Fruit fly (Drosophila melanogaster) whole organism, embryonic: ENCODE results near the gene Cpr30B.

Experiments
- B-H2 ChIP-seq: fragments of 200-800 bp; sonication (Bioruptor generic); optimal IDR thresholded peaks from 2 replicates; lab custom pipeline; 2018; ENCODE audit warnings: missing biosample characterization, mild to moderate bottlenecking, missing genetic modification characterization
- CG12219 ChIP-seq: fragments of 200-800 bp; sonication (Bioruptor generic); optimal IDR thresholded peaks from 3 replicates; lab custom pipeline; 2018; ENCODE audit warnings: missing biosample characterization, mild to moderate bottlenecking, missing genetic modification characterization
- CG14014 ChIP-seq: fragments of 200-800 bp; sonication (Bioruptor generic); IDR thresholded peaks from 2 replicates; pipeline ENCODE4 v1.3.6; 2022; ENCODE audit warnings: missing biosample characterization, missing genetic modification characterization
- CG14965 ChIP-seq: fragments of 200-800 bp; sonication (Bioruptor generic); optimal IDR thresholded peaks from 2 replicates; lab custom pipeline; 2016; ENCODE audit warnings: missing biosample characterization, missing genetic modification characterization, borderline replicate concordance
- CG15479 ChIP-seq: fragments of 200-800 bp; sonication (Bioruptor generic); optimal IDR thresholded peaks from 3 replicates; lab custom pipeline; 2019; ENCODE audit warnings: missing biosample characterization, mild to moderate bottlenecking, missing genetic modification characterization, moderate library complexity
- CG16779 ChIP-seq: fragments of 200-800 bp; sonication (Bioruptor generic); IDR thresholded peaks from 2 replicates; pipeline ENCODE4 v1.3.6; 2022; ENCODE audit warnings: missing biosample characterization, missing genetic modification characterization
- CG17328 ChIP-seq: fragments of 200-800 bp; sonication (Bioruptor generic); IDR thresholded peaks from 2 replicates; pipeline ENCODE4 v1.3.6; 2022; ENCODE audit warnings: missing biosample characterization, missing genetic modification characterization
- CG17829 ChIP-seq: fragments of 200-800 bp; optimal IDR thresholded peaks from 2 replicates; lab custom pipeline; 2019; ENCODE audit warnings: missing biosample characterization, mild to moderate bottlenecking, missing genetic modification characterization, moderate library complexity
- CG17912 ChIP-seq: fragments of 200-800 bp; sonication (Bioruptor generic); optimal IDR thresholded peaks from 2 replicates; lab custom pipeline; 2018; ENCODE audit warnings: missing biosample characterization, mild to moderate bottlenecking, missing genetic modification characterization
- CG18476 ChIP-seq: fragments of 200-800 bp; sonication (Bioruptor generic); optimal IDR thresholded peaks from 2 replicates; lab custom pipeline; 2016; ENCODE audit warnings: missing biosample characterization, mild to moderate bottlenecking, missing genetic modification characterization
- CG2116 ChIP-seq: fragments of 200-800 bp; sonication (Bioruptor generic); optimal IDR thresholded peaks from 3 replicates; lab custom pipeline; 2018; ENCODE audit warnings: missing biosample characterization, mild to moderate bottlenecking, missing genetic modification characterization
- CG2129 ChIP-seq: fragments of 200-800 bp; sonication (Bioruptor generic); IDR thresholded peaks from 2 replicates; pipeline ENCODE4 v1.3.6; 2022; ENCODE audit warnings: missing biosample characterization, missing genetic modification characterization; ENCODE audit not compliant: partially characterized antibody
- CG2889 ChIP-seq: fragments of 200-800 bp; sonication (Bioruptor generic); IDR thresholded peaks from 3 replicates; pipeline ENCODE4 v1.3.6; 2022; ENCODE audit warnings: missing biosample characterization, missing genetic modification characterization
- CG3163 ChIP-seq: fragments of 200-800 bp; sonication (Bioruptor generic); optimal IDR thresholded peaks from 3 replicates; lab custom pipeline; 2016; ENCODE audit warnings: missing biosample characterization, missing genetic modification characterization
- CG33557 ChIP-seq: fragments of 200-800 bp; sonication (Bioruptor generic); optimal IDR thresholded peaks from 2 replicates; lab custom pipeline; 2019; ENCODE audit warnings: missing biosample characterization, mild to moderate bottlenecking, missing genetic modification characterization, moderate library complexity
- CG34224 ChIP-seq: fragments of 200-800 bp; sonication (Bioruptor generic); IDR thresholded peaks from 3 replicates; pipeline ENCODE4 v1.3.6; 2022; ENCODE audit warnings: missing biosample characterization, missing genetic modification characterization; ENCODE audit not compliant: partially characterized antibody
- CG4360 ChIP-seq: fragments of 200-800 bp; sonication (Bioruptor generic); IDR thresholded peaks from 2 replicates; pipeline ENCODE4 v1.3.6; 2022; ENCODE audit warnings: missing biosample characterization, missing genetic modification characterization
- CG8388 ChIP-seq: fragments of 200-800 bp; sonication (Bioruptor generic); optimal IDR thresholded peaks from 2 replicates; lab custom pipeline; 2019; ENCODE audit warnings: missing biosample characterization, mild to moderate bottlenecking, missing genetic modification characterization, moderate library complexity
- CrebB ChIP-seq: fragments of 200-800 bp; sonication (Bioruptor generic); optimal IDR thresholded peaks from 3 replicates; lab custom pipeline; 2018; ENCODE audit warnings: missing biosample characterization, mild to moderate bottlenecking, missing genetic modification characterization
- D19A ChIP-seq: fragments of 200-800 bp; optimal IDR thresholded peaks from 3 replicates; lab custom pipeline; 2019; ENCODE audit warnings: missing biosample characterization, mild to moderate bottlenecking, missing genetic modification characterization, moderate library complexity
- Dip2 ChIP-seq: fragments of 200-800 bp; sonication (Bioruptor generic); IDR thresholded peaks from 2 replicates; pipeline ENCODE4 v1.3.6; 2022; ENCODE audit warnings: missing biosample characterization, missing genetic modification characterization
- Doc2 ChIP-seq: fragments of 200-800 bp; sonication (Bioruptor generic); IDR thresholded peaks from 2 replicates; pipeline ENCODE4 v1.3.6; 2022; ENCODE audit warnings: missing biosample characterization, missing genetic modification characterization
- E2f1 ChIP-seq: fragments of 200-800 bp; sonication (Bioruptor generic); IDR thresholded peaks from 2 replicates; pipeline ENCODE4 v1.3.6; 2022; ENCODE audit warnings: missing biosample characterization, missing genetic modification characterization
- Fer1 ChIP-seq: fragments of 200-800 bp; sonication (Bioruptor generic); optimal IDR thresholded peaks from 2 replicates; lab custom pipeline; 2017; ENCODE audit warnings: missing biosample characterization, mild to moderate bottlenecking, missing genetic modification characterization
- GATAe ChIP-seq: fragments of 200-800 bp; sonication (Bioruptor generic); conservative IDR thresholded peaks from 2 replicates; pipeline ENCODE4 v1.3.6; 2022; ENCODE audit warnings: missing biosample characterization, missing genetic modification characterization
- H2.0 ChIP-seq: fragments of 200-800 bp; sonication (Bioruptor generic); IDR thresholded peaks from 2 replicates; pipeline ENCODE4 v1.3.6; 2022; ENCODE audit warnings: missing biosample characterization, missing genetic modification characterization
- Jarid2 ChIP-seq: fragments of 200-800 bp; sonication (Bioruptor generic); optimal IDR thresholded peaks from 3 replicates; lab custom pipeline; 2017; ENCODE audit warnings: mild to moderate bottlenecking, missing biosample characterization, missing genetic modification reagents, missing genetic modification characterization
- Kr ChIP-seq: fragments of 200-800 bp; sonication (Bioruptor generic); optimal IDR thresholded peaks from 2 replicates; lab custom pipeline; 2017; ENCODE audit warnings: missing biosample characterization, mild to moderate bottlenecking, missing genetic modification characterization
- Neu2 ChIP-seq: fragments of 200-800 bp; sonication (Bioruptor generic); optimal IDR thresholded peaks from 3 replicates; lab custom pipeline; 2016; ENCODE audit warnings: missing biosample characterization, missing genetic modification characterization, borderline replicate concordance
- Nf-YC ChIP-seq: fragments of 200-800 bp; optimal IDR thresholded peaks from 3 replicates; lab custom pipeline; 2019; ENCODE audit warnings: missing biosample characterization, mild to moderate bottlenecking, missing genetic modification characterization, moderate library complexity
- Oli ChIP-seq: fragments of 200-800 bp; sonication (Bioruptor generic); optimal IDR thresholded peaks from 2 replicates; lab custom pipeline; 2018; ENCODE audit warnings: missing biosample characterization, mild to moderate bottlenecking, missing genetic modification characterization, moderate library complexity
- Ptx1 ChIP-seq: fragments of 200-800 bp; sonication (Bioruptor generic); IDR thresholded peaks from 2 replicates; pipeline ENCODE4 v1.3.6; 2022; ENCODE audit warnings: missing biosample characterization, missing genetic modification characterization
- Trl ChIP-seq, 3 experiments: fragments of >200 bp in 2 of 3; fragments of 200-800 bp in 1 of 3; sonication (Bioruptor generic) in 1 of 3; optimal IDR thresholded peaks; 2 replicates in 1 of 3; 3 replicates in 2 of 3; lab custom pipeline; 2016 to 2017; ENCODE audit warnings: missing biosample characterization in 1 of 3, missing genetic modification characterization in 1 of 3
- ase ChIP-seq: fragments of 200-800 bp; sonication (Bioruptor generic); IDR thresholded peaks from 3 replicates; pipeline ENCODE4 v1.3.6; 2022; ENCODE audit warnings: missing biosample characterization, missing genetic modification characterization
- bsh ChIP-seq, 2 experiments: fragments of 200-800 bp; sonication (Bioruptor generic); optimal IDR thresholded peaks; 2 replicates each; lab custom pipeline; 2017 to 2018; ENCODE audit warnings: mild to moderate bottlenecking in 2 of 2, missing biosample characterization in 2 of 2, missing genetic modification characterization in 2 of 2, moderate library complexity in 1 of 2
- cato ChIP-seq: fragments of 200-800 bp; sonication (Bioruptor generic); optimal IDR thresholded peaks from 2 replicates; lab custom pipeline; 2016; ENCODE audit warnings: missing biosample characterization, missing genetic modification characterization, borderline replicate concordance
- cg ChIP-seq: fragments of 200-800 bp; sonication (Bioruptor generic); optimal IDR thresholded peaks from 3 replicates; lab custom pipeline; 2019; ENCODE audit warnings: missing biosample characterization, mild to moderate bottlenecking, missing genetic modification characterization, moderate library complexity
- chif ChIP-seq, 2 experiments: fragments of 200-800 bp; sonication (Bioruptor generic); optimal IDR thresholded peaks; 3 replicates each; lab custom pipeline; 2016; ENCODE audit warnings: missing biosample characterization in 2 of 2, missing genetic modification characterization in 2 of 2
- chm ChIP-seq: fragments of 200-800 bp; sonication (Bioruptor generic); IDR thresholded peaks from 2 replicates; pipeline ENCODE4 v1.3.6; 2022; ENCODE audit warnings: missing biosample characterization, missing genetic modification characterization
- ewg ChIP-seq: fragments of 200-800 bp; sonication (Bioruptor generic); optimal IDR thresholded peaks from 3 replicates; lab custom pipeline; 2017; ENCODE audit warnings: mild to moderate bottlenecking, missing biosample characterization, missing genetic modification reagents, missing genetic modification characterization
- gcm ChIP-seq: fragments of 200-800 bp; sonication (Bioruptor generic); optimal IDR thresholded peaks from 2 replicates; lab custom pipeline; 2019; ENCODE audit warnings: missing biosample characterization, mild to moderate bottlenecking, missing genetic modification characterization, moderate library complexity
- gsb-n ChIP-seq: fragments of 200-800 bp; sonication (Bioruptor generic); optimal IDR thresholded peaks from 3 replicates; lab custom pipeline; 2018; ENCODE audit warnings: missing biosample characterization, mild to moderate bottlenecking, missing genetic modification characterization
- kah ChIP-seq: fragments of 200-800 bp; sonication (Bioruptor generic); optimal IDR thresholded peaks from 2 replicates; lab custom pipeline; 2018; ENCODE audit warnings: missing biosample characterization, mild to moderate bottlenecking, missing genetic modification characterization
- kni ChIP-seq: fragments of 200-800 bp; sonication (Bioruptor generic); optimal IDR thresholded peaks from 3 replicates; lab custom pipeline; 2017; ENCODE audit warnings: mild to moderate bottlenecking, missing biosample characterization, missing genetic modification reagents, missing genetic modification characterization
- ro ChIP-seq: fragments of 200-800 bp; sonication (Bioruptor generic); IDR thresholded peaks from 2 replicates; pipeline ENCODE4 v1.3.6; 2022; ENCODE audit warnings: missing biosample characterization, missing genetic modification characterization
- sd ChIP-seq: fragments of 200-800 bp; sonication (Bioruptor generic); optimal IDR thresholded peaks from 3 replicates; lab custom pipeline; 2018; ENCODE audit warnings: missing biosample characterization, mild to moderate bottlenecking, missing genetic modification characterization, moderate library complexity
- sens ChIP-seq: fragments of 200-800 bp; sonication (Bioruptor generic); peaks from one replicate; lab custom pipeline; 2016; ENCODE audit warnings: missing biosample characterization, missing genetic modification characterization
- sisA ChIP-seq: fragments of 200-800 bp; sonication (Bioruptor generic); IDR thresholded peaks from 2 replicates; pipeline ENCODE4 v1.3.6; 2022; ENCODE audit warnings: missing biosample characterization, missing genetic modification characterization
- ssp ChIP-seq: fragments of 200-800 bp; sonication (Bioruptor generic); IDR thresholded peaks from 2 replicates; pipeline ENCODE4 v1.3.6; 2022; ENCODE audit warnings: missing biosample characterization, missing genetic modification characterization
- tin ChIP-seq: fragments of 200-800 bp; sonication (Bioruptor generic); optimal IDR thresholded peaks from 3 replicates; lab custom pipeline; 2016; ENCODE audit warnings: missing biosample characterization, missing genetic modification characterization

Cpr30B gene

dm6 chr2L:9581582-9581981 is 38.9 kb downstream of the Cpr30B start, which contains the start of gene gcm (continued):
- TF ChIP-seq ase (GFP tag; lab: Robert Waterston, UW) = no peak
- TF ChIP-seq chm = no peak
- TF ChIP-seq B-H2 (GFP tag; lab: Kevin White, UChicago) = no peak
- TF ChIP-seq sisA = no peak
- TF ChIP-seq CG17328 (GFP tag; lab: Robert Waterston, UW) = no peak
- TF ChIP-seq CG4360 (GFP tag; lab: Robert Waterston, UW) = no peak
- no peak for TF ChIP-seq H2.0 (GFP tag; lab: Robert Waterston, UW)
- TF ChIP-seq sens (GFP tag; lab: Kevin White, UChicago) = peak; percentile 48
- no peak for TF ChIP-seq Oli (tag; lab: Kevin White, UChicago)
- TF ChIP-seq CG34224 (GFP tag; lab: Robert Waterston, UW) = no peak
- no peak for TF ChIP-seq CG16779 (GFP tag; lab: Robert Waterston, UW)
- TF ChIP-seq CG2889 (GFP tag; lab: Robert Waterston, UW) = no peak
- TF ChIP-seq Ptx1 (GFP tag; lab: Robert Waterston, UW) = no peak
- TF ChIP-seq CG14014 (GFP tag; lab: Robert Waterston, UW) = no peak
- TF ChIP-seq CG17912 (GFP tag; lab: Kevin White, UChicago) = no peak
- TF ChIP-seq gcm (GFP tag; lab: Kevin White, UChicago) = peak; percentile 83
- peak; percentile 78 for TF ChIP-seq cg (GFP tag; lab: Kevin White, UChicago)
- TF ChIP-seq GATAe = no peak
- peak; percentile 47 for TF ChIP-seq CG15479
- no peak for TF ChIP-seq bsh (GFP tag; optimal IDR thresholded peaks at IDR 0.05; lab: Kevin White, UChicago)
- no peak for TF ChIP-seq CG8388 (GFP tag; lab: Kevin White, UChicago)
- no peak for TF ChIP-seq Fer1
- no peak for TF ChIP-seq CrebB (tag; lab: Kevin White, UChicago)
- TF ChIP-seq CG2129 (GFP tag; lab: Robert Waterston, UW) = no peak
- TF ChIP-seq Neu2 = no peak
- no peak for TF ChIP-seq kah (GFP tag; lab: Kevin White, UChicago)
- TF ChIP-seq Kr (GFP tag; lab: Kevin White, UChicago) = no peak
- no peak for TF ChIP-seq gsb-n (tag; lab: Kevin White, UChicago)
- TF ChIP-seq CG17829 (tag; lab: Kevin White, UChicago) = peak; percentile 90
- TF ChIP-seq kni = peak; percentile 28
- TF ChIP-seq CG2116 (GFP tag; lab: Kevin White, UChicago) = no peak
- no peak for TF ChIP-seq CG18476 (GFP tag; lab: Kevin White, UChicago)
- TF ChIP-seq ro (GFP tag; lab: Robert Waterston, UW) = no peak
- TF ChIP-seq Trl (optimal IDR thresholded peaks at IDR 0.05; lab: Kevin White, UChicago) = peak; percentile 5 to 25
- no peak for TF ChIP-seq Trl (GFP tag; optimal IDR thresholded peaks at IDR 0.05; lab: Kevin White, UChicago)
- TF ChIP-seq E2f1 = no peak
- no peak for TF ChIP-seq CG12219
- no peak for TF ChIP-seq CG3163
- no peak for TF ChIP-seq sd
- no peak for TF ChIP-seq Doc2 (GFP tag; lab: Robert Waterston, UW)
- TF ChIP-seq Nf-YC = peak; percentile 98
- TF ChIP-seq cato (GFP tag; lab: Kevin White, UChicago) = no peak
- no peak for TF ChIP-seq CG33557 (GFP tag; lab: Kevin White, UChicago)
- peak; percentile 95 for TF ChIP-seq Jarid2 (GFP tag; lab: Kevin White, UChicago)
- no peak for TF ChIP-seq D19A
- no peak for TF ChIP-seq Dip2 (GFP tag; lab: Robert Waterston, UW)
- peak in 1 of 2 experiments; percentile 9 for TF ChIP-seq chif (GFP tag; optimal IDR thresholded peaks at IDR 0.05; lab: Kevin White, UChicago)
- peak; percentile 81 for TF ChIP-seq ewg (GFP tag; lab: Kevin White, UChicago)
- TF ChIP-seq tin = no peak
- TF ChIP-seq ssp (GFP tag; lab: Robert Waterston, UW) = no peak
- TF ChIP-seq CG14965 (GFP tag; lab: Kevin White, UChicago) = no peak
- TF ChIP-seq, all 482 proteins: peak for 20
